Worm (Caenorhabditis elegans) whole organism, L4 larva: Measurements from ENCODE around the gene F52G3.8.

Experiments used
- D1046.2 ChIP-seq: fragments of 200-800 bp; sonication (Bioruptor generic); IDR thresholded peaks from 2 replicates; pipeline ENCODE4 v1.3.6; 2022; ENCODE audit warnings: missing genetic modification characterization, missing compliant biosample characterization
- R02D3.7 ChIP-seq: fragments of 150-350 bp; sonication (generic microtip); optimal IDR thresholded peaks from 3 replicates; lab custom pipeline; 2014; ENCODE audit warnings: missing biosample characterization, missing genetic modification characterization
- T26A8.4 ChIP-seq: fragments of 200-800 bp; sonication (Bioruptor generic); IDR thresholded peaks from 2 replicates; pipeline ENCODE4 v1.3.6; 2022; ENCODE audit warnings: missing genetic modification characterization, missing compliant biosample characterization
- Y105C5A.15 ChIP-seq: fragments of 200-800 bp; sonication (Bioruptor generic); IDR thresholded peaks from 2 replicates; pipeline ENCODE4 v1.3.6; 2022; ENCODE audit warnings: missing genetic modification characterization, missing compliant biosample characterization
- Y5F2A.4 ChIP-seq: fragments of 200-800 bp; sonication (Bioruptor generic); optimal IDR thresholded peaks from 2 replicates; lab custom pipeline; 2018; ENCODE audit warnings: mild to moderate bottlenecking, missing genetic modification characterization, missing compliant biosample characterization
- Y75B8A.6 ChIP-seq: fragments of 200-800 bp; sonication (Bioruptor generic); IDR thresholded peaks from 2 replicates; pipeline ENCODE4 v1.3.6; 2022; ENCODE audit warnings: missing genetic modification reagents, missing genetic modification characterization, missing compliant biosample characterization
- ZK546.5 ChIP-seq, 2 experiments: sonication (generic microtip); optimal IDR thresholded peaks; 2 replicates each; lab custom pipeline; 2017; ENCODE audit warnings: missing biosample characterization in 2 of 2, missing genetic modification characterization in 2 of 2
- aha-1 ChIP-seq: fragments of 150-350 bp; peaks from one replicate; lab custom pipeline; 2014; ENCODE audit warnings: missing biosample characterization, missing genetic modification characterization
- aly-2 ChIP-seq: sonication (generic microtip); optimal IDR thresholded peaks from 2 replicates; lab custom pipeline; 2018; ENCODE audit warnings: missing biosample characterization, missing genetic modification characterization
- arid-1 ChIP-seq: fragments of 200-800 bp; sonication (Bioruptor generic); conservative IDR thresholded peaks from 2 replicates; pipeline ENCODE4 v1.3.6; 2022; ENCODE audit warnings: missing genetic modification reagents, missing genetic modification characterization, missing compliant biosample characterization
- ceh-20 ChIP-seq: fragments of 200-800 bp; sonication (Bioruptor generic); IDR thresholded peaks from 2 replicates; pipeline ENCODE4 v1.3.6; 2022; ENCODE audit warnings: missing genetic modification reagents, missing genetic modification characterization, missing compliant biosample characterization
- ceh-32 ChIP-seq: sonication (generic microtip); optimal IDR thresholded peaks from 2 replicates; lab custom pipeline; 2016; ENCODE audit warnings: mild to moderate bottlenecking, missing genetic modification characterization, missing compliant biosample characterization; ENCODE audit not compliant: poor library complexity
- ceh-44 ChIP-seq: fragments of 200-800 bp; sonication (Bioruptor generic); IDR thresholded peaks from 2 replicates; pipeline ENCODE4 v1.3.6; 2022; ENCODE audit warnings: missing genetic modification reagents, missing genetic modification characterization, missing compliant biosample characterization
- ceh-62 ChIP-seq: sonication (generic microtip); optimal IDR thresholded peaks from 2 replicates; lab custom pipeline; 2017; ENCODE audit warnings: missing biosample characterization, missing genetic modification characterization
- ceh-82 ChIP-seq: sonication (generic microtip); optimal IDR thresholded peaks from 2 replicates; lab custom pipeline; 2017; ENCODE audit warnings: missing biosample characterization, missing genetic modification characterization
- ces-1 ChIP-seq: fragments of 150-350 bp; sonication (generic microtip); optimal IDR thresholded peaks from 4 replicates; lab custom pipeline; 2014; ENCODE audit warnings: missing biosample characterization, missing genetic modification reagents, missing genetic modification characterization
- daf-16 ChIP-seq, 3 experiments: sonication (generic microtip); optimal IDR thresholded peaks; 2 replicates each; lab custom pipeline; 2016 to 2017; ENCODE audit warnings: missing genetic modification characterization in 3 of 3, missing genetic modification reagents in 3 of 3, mild to moderate bottlenecking in 2 of 3, missing compliant biosample characterization in 2 of 3, missing biosample characterization in 1 of 3, moderate library complexity in 1 of 3
- dmd-8 ChIP-seq: fragments of 200-800 bp; sonication (Bioruptor generic); IDR thresholded peaks from 2 replicates; pipeline ENCODE4 v1.3.6; 2022; ENCODE audit warnings: missing genetic modification characterization, missing compliant biosample characterization
- dmd-9 ChIP-seq: fragments of 200-800 bp; sonication (Bioruptor generic); IDR thresholded peaks from 2 replicates; pipeline ENCODE4 v1.3.6; 2022; ENCODE audit warnings: missing genetic modification reagents, missing genetic modification characterization, missing compliant biosample characterization
- egl-43 ChIP-seq: fragments of 200-800 bp; sonication (Bioruptor generic); IDR thresholded peaks from 2 replicates; pipeline ENCODE4 v1.3.6; 2022; ENCODE audit warnings: missing genetic modification reagents, missing genetic modification characterization, missing compliant biosample characterization
- fkh-10 ChIP-seq: fragments of 150-350 bp; optimal IDR thresholded peaks from 2 replicates; lab custom pipeline; 2014; ENCODE audit warnings: missing biosample characterization, missing genetic modification reagents, missing genetic modification characterization
- fos-1 ChIP-seq: fragments of 150-350 bp; optimal IDR thresholded peaks from 2 replicates; lab custom pipeline; 2014; ENCODE audit warnings: missing biosample characterization, missing genetic modification characterization
- gei-8 ChIP-seq: fragments of 200-800 bp; sonication (Bioruptor generic); optimal IDR thresholded peaks from 2 replicates; lab custom pipeline; 2018; ENCODE audit warnings: mild to moderate bottlenecking, missing genetic modification characterization, missing compliant biosample characterization
- hlh-11 ChIP-seq: fragments of 200-800 bp; sonication (Bioruptor generic); optimal IDR thresholded peaks from 2 replicates; lab custom pipeline; 2018; ENCODE audit warnings: mild to moderate bottlenecking, missing genetic modification characterization, missing compliant biosample characterization
- hmg-1.1 ChIP-seq: fragments of 200-800 bp; sonication (Bioruptor generic); IDR thresholded peaks from 2 replicates; pipeline ENCODE4 v1.3.6; 2022; ENCODE audit warnings: missing genetic modification reagents, missing genetic modification characterization, missing compliant biosample characterization
- lin-1 ChIP-seq: fragments of 200-800 bp; sonication (Bioruptor generic); IDR thresholded peaks from 2 replicates; pipeline ENCODE4 v1.3.6; 2022; ENCODE audit warnings: missing genetic modification reagents, missing genetic modification characterization, missing compliant biosample characterization
- lin-13 ChIP-seq: fragments of 150-350 bp; optimal IDR thresholded peaks from 2 replicates; lab custom pipeline; 2014; ENCODE audit warnings: missing biosample characterization, missing genetic modification reagents, missing genetic modification characterization
- madf-9 ChIP-seq: fragments of 200-800 bp; sonication (Bioruptor generic); conservative IDR thresholded peaks from 2 replicates; pipeline ENCODE4 v1.3.6; 2022; ENCODE audit warnings: missing genetic modification reagents, missing genetic modification characterization, missing compliant biosample characterization
- mdl-1 ChIP-seq, 2 experiments: fragments of 150-350 bp in 1 of 2; sonication (generic microtip) in 1 of 2; optimal IDR thresholded peaks; 2 replicates each; lab custom pipeline; 2014 to 2017; ENCODE audit warnings: missing biosample characterization in 2 of 2, missing genetic modification characterization in 2 of 2
- mes-2 ChIP-seq: sonication (generic microtip); optimal IDR thresholded peaks from 2 replicates; lab custom pipeline; 2016; ENCODE audit warnings: missing genotype, mild to moderate bottlenecking, missing genetic modification characterization, missing compliant biosample characterization; ENCODE audit not compliant: poor library complexity, severe bottlenecking
- nhr-102 ChIP-seq: sonication (generic microtip); optimal IDR thresholded peaks from 2 replicates; lab custom pipeline; 2016; ENCODE audit warnings: mild to moderate bottlenecking, missing genetic modification characterization, moderate library complexity, missing compliant biosample characterization
- nhr-25 ChIP-seq: sonication (generic microtip); optimal IDR thresholded peaks from 2 replicates; lab custom pipeline; 2017; ENCODE audit warnings: missing genetic modification characterization, mild to moderate bottlenecking, missing compliant biosample characterization, antibody characterized with exemption, moderate library complexity, borderline replicate concordance; ENCODE audit not compliant: insufficient read depth
- nhr-41 ChIP-seq: fragments of 200-800 bp; sonication (Bioruptor generic); IDR thresholded peaks from 2 replicates; pipeline ENCODE4 v1.3.6; 2022; ENCODE audit warnings: missing genetic modification reagents, missing genetic modification characterization, missing compliant biosample characterization
- nhr-42 ChIP-seq: fragments of 200-800 bp; sonication (Bioruptor generic); IDR thresholded peaks from 2 replicates; pipeline ENCODE4 v1.3.6; 2022; ENCODE audit warnings: missing genetic modification characterization, missing compliant biosample characterization
- nhr-6 ChIP-seq: fragments of 150-350 bp; optimal IDR thresholded peaks from 2 replicates; lab custom pipeline; 2014; ENCODE audit warnings: missing biosample characterization, missing genetic modification characterization
- php-3 ChIP-seq: fragments of 200-800 bp; sonication (Bioruptor generic); IDR thresholded peaks from 2 replicates; pipeline ENCODE4 v1.3.6; 2022; ENCODE audit warnings: missing genetic modification reagents, missing genetic modification characterization, missing compliant biosample characterization
- rbr-2 ChIP-seq: sonication (generic microtip); optimal IDR thresholded peaks from 2 replicates; lab custom pipeline; 2016; ENCODE audit warnings: missing genotype, missing genetic modification characterization, missing compliant biosample characterization
- saeg-2 ChIP-seq: fragments of 200-800 bp; sonication (Bioruptor generic); IDR thresholded peaks from 2 replicates; pipeline ENCODE4 v1.3.6; 2022; ENCODE audit warnings: missing genetic modification reagents, missing genetic modification characterization, missing compliant biosample characterization
- sdz-12 ChIP-seq: fragments of 200-800 bp; sonication (Bioruptor generic); optimal IDR thresholded peaks from 2 replicates; lab custom pipeline; 2018; ENCODE audit warnings: mild to moderate bottlenecking, missing genetic modification characterization, missing compliant biosample characterization
- set-16 ChIP-seq: fragments of 200-800 bp; sonication (Bioruptor generic); IDR thresholded peaks from 2 replicates; pipeline ENCODE4 v1.3.6; 2022; ENCODE audit warnings: missing genetic modification reagents, missing genetic modification characterization, missing compliant biosample characterization
- snpc-1.2 ChIP-seq: fragments of 200-800 bp; sonication (Bioruptor generic); IDR thresholded peaks from 2 replicates; pipeline ENCODE4 v1.3.6; 2022; ENCODE audit warnings: missing genetic modification reagents, missing genetic modification characterization, missing compliant biosample characterization
- snpc-4 ChIP-seq: fragments of 150-350 bp; optimal IDR thresholded peaks from 2 replicates; lab custom pipeline; 2014; ENCODE audit warnings: missing biosample characterization, missing genetic modification characterization
- tra-1 ChIP-seq: fragments of 200-800 bp; sonication (Bioruptor generic); IDR thresholded peaks from 2 replicates; pipeline ENCODE4 v1.3.6; 2022; ENCODE audit warnings: missing genetic modification reagents, missing genetic modification characterization, missing compliant biosample characterization
- vab-7 ChIP-seq: fragments of 200-800 bp; sonication (Bioruptor generic); IDR thresholded peaks from 2 replicates; pipeline ENCODE4 v1.3.6; 2022; ENCODE audit warnings: missing genetic modification reagents, missing genetic modification characterization, missing compliant biosample characterization
- zfp-2 ChIP-seq: sonication (generic microtip); optimal IDR thresholded peaks from 2 replicates; lab custom pipeline; 2016; ENCODE audit warnings: mild to moderate bottlenecking, missing genetic modification characterization, missing compliant biosample characterization
- zip-11 ChIP-seq: fragments of 200-800 bp; sonication (Bioruptor generic); IDR thresholded peaks from 2 replicates; pipeline ENCODE4 v1.3.6; 2022; ENCODE audit warnings: missing genetic modification characterization, missing compliant biosample characterization
- zip-2 ChIP-seq: fragments of 150-350 bp; optimal IDR thresholded peaks from 2 replicates; lab custom pipeline; 2014; ENCODE audit warnings: missing biosample characterization, missing genetic modification characterization
- ztf-11 ChIP-seq: fragments of 150-350 bp; optimal IDR thresholded peaks from 2 replicates; lab custom pipeline; 2014; ENCODE audit warnings: missing biosample characterization, missing genetic modification characterization
- ztf-7 ChIP-seq: fragments of 150-350 bp; optimal IDR thresholded peaks from 2 replicates; lab custom pipeline; 2014; ENCODE audit warnings: missing biosample characterization, missing genetic modification characterization

Gene F52G3.8

DNA sequence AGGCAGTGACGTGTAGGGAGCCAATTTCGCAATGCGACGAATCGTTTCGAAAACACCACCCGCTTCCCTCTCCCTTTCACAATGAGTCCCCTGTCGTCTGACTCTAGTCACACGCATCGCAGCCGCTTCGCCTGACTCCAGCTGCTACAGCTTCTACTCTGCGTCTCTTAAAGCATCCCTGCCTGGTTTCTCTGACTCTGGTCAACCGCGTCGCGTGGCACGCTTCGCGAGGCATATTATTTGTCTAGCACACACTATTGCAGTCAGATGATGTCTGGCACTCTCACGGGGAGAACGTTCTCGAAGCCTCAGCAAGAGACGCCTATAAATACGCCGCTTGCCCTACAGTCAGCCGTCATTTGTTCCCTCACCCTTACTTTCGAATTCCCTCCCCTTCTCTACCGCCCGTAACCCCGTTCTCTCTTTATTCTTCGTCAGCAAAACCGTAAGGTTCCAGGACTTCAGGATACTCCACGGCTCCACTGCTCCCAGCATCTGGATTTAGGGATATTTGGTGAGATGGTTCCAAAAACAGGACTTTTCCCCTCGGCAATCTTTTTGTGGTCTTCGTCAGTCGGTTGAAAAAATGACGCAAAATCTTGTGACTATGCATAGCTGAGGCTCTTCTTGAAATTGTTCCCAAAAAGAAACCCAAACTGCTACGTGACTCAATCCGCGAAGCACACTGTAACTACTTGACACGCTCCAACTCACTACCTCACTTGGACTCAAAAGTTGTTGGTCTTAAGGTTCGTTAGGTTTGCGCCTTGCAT is 23.0 kb downstream of the F52G3.8 start (continued):
- TF ChIP-seq lin-1 (GFP tag; lab: Robert Waterston, UW) (no peak; the same call in 1 of the 2 replicates), ceh-62 (tag; lab: Kevin White, UChicago) (no peak), arid-1 (GFP tag; lab: Robert Waterston, UW) (no peak; the same call in none of the 2 replicates), gei-8 (GFP tag; lab: Kevin White, UChicago) (peak; percentile 96), ceh-82 (tag; lab: Kevin White, UChicago) (no peak), daf-16 (GFP tag; optimal IDR thresholded peaks at IDR 0.05; lab: Kevin White, UChicago) (peak; percentile 48 to 96), daf-16 (tag; optimal IDR thresholded peaks at IDR 0.05; lab: Kevin White, UChicago) (peak; percentile 86), lin-13 (GFP tag; lab: Kevin White, UChicago) (peak; percentile 95), nhr-42 (GFP tag; lab: Robert Waterston, UW) (peak; percentile 91), Y105C5A.15 (GFP tag; lab: Robert Waterston, UW) (no peak), ZK546.5 (tag; optimal IDR thresholded peaks at IDR 0.05; lab: Kevin White, UChicago) (peak in 1 of 2 experiments; percentile 32), T26A8.4 (GFP tag; lab: Robert Waterston, UW) (peak; percentile 96), ztf-11 (tag; lab: Kevin White, UChicago) (no peak), fos-1 (tag; lab: Kevin White, UChicago) (no peak), sdz-12 (GFP tag; lab: Kevin White, UChicago) (peak; percentile 21), dmd-9 (GFP tag; lab: Robert Waterston, UW) (peak; percentile 76; the same call in 1 of the 2 replicates), fkh-10 (GFP tag; lab: Kevin White, UChicago) (peak; percentile 81), saeg-2 (GFP tag; lab: Robert Waterston, UW) (peak; percentile 92), zfp-2 (tag; lab: Kevin White, UChicago) (peak; percentile 76), mes-2 (tag; lab: Kevin White, UChicago) (peak; percentile 78), snpc-1.2 (GFP tag; lab: Robert Waterston, UW) (no peak), egl-43 (GFP tag; lab: Robert Waterston, UW) (peak; percentile 90), D1046.2 (GFP tag; lab: Robert Waterston, UW) (peak; percentile 77; the same call in 1 of the 2 replicates), hlh-11 (tag; lab: Kevin White, UChicago) (peak; percentile 100), dmd-8 (GFP tag; lab: Robert Waterston, UW) (0 out of 2 replicates have a peak, but pooled peaks have one; percentile 21), tra-1 (GFP tag; lab: Robert Waterston, UW) (peak; percentile 95), zip-11 (GFP tag; lab: Robert Waterston, UW) (no peak), nhr-25 (tag; lab: Kevin White, UChicago) (peak; percentile 97), set-16 (peak; percentile 98), ces-1 (GFP tag; lab: Kevin White, UChicago) (no peak), aha-1 (tag; lab: Kevin White, UChicago) (peak; percentile 98), madf-9 (GFP tag; lab: Robert Waterston, UW) (peak; percentile 92), ceh-20 (peak; percentile 98), Y75B8A.6 (GFP tag; lab: Robert Waterston, UW) (0 out of 2 replicates have a peak, but pooled peaks have one; percentile 29), hmg-1.1 (GFP tag; lab: Robert Waterston, UW) (peak; percentile 96), Y5F2A.4 (GFP tag; lab: Kevin White, UChicago) (no peak), php-3 (GFP tag; lab: Robert Waterston, UW) (peak; percentile 90), R02D3.7 (tag; lab: Kevin White, UChicago) (no peak), ceh-32 (tag; lab: Kevin White, UChicago) (peak; percentile 77), vab-7 (GFP tag; lab: Robert Waterston, UW) (peak; percentile 85), nhr-102 (tag; lab: Kevin White, UChicago) (peak; percentile 95), ztf-7 (peak; percentile 81), aly-2 (tag; lab: Kevin White, UChicago) (no peak), mdl-1 (tag; optimal IDR thresholded peaks at IDR 0.05; lab: Kevin White, UChicago) (peak; percentile 97 to 98), ceh-44 (GFP tag; lab: Robert Waterston, UW) (no peak), rbr-2 (tag; lab: Kevin White, UChicago) (peak; percentile 97), nhr-6 (tag; lab: Kevin White, UChicago) (peak; percentile 98), snpc-4 (tag; lab: Kevin White, UChicago) (peak; percentile 47), zip-2 (peak; percentile 77), nhr-41 (peak; percentile 16; the same call in 1 of the 2 replicates)
